Fruit fly (Drosophila melanogaster): ENCODE data around the gene mRpS34.
A peak's percentile ranks its signal among the peaks of the same experiment; 100 is the strongest.

The mRpS34 gene

dm6 chr3L:16368199-16368598 lies 20.3 kb downstream of the mRpS34 start, which contains the start of gene CG4842 (continued):
- TF ChIP-seq Med (GFP tag) (peak; percentile 46), Dref (GFP tag; IDR thresholded peaks at IDR 0.05) (no peak), CG9437 (GFP tag; optimal IDR thresholded peaks at IDR 0.05) (no peak), maf-S (GFP tag; optimal IDR thresholded peaks at IDR 0.05) (no peak), ac (GFP tag; optimal IDR thresholded peaks at IDR 0.05) (no peak), vvl (GFP tag; IDR thresholded peaks at IDR 0.05) (no peak)

- TF ChIP-seq en (GFP tag; optimal IDR thresholded peaks at IDR 0.05), result no peak
- TF ChIP-seq Dip3 (GFP tag; optimal IDR thresholded peaks at IDR 0.05), result no peak
- no peak for TF ChIP-seq Doc3 (GFP tag; IDR thresholded peaks at IDR 0.05; ENCODE audit: partially characterized antibody)
- no peak for TF ChIP-seq eve (GFP tag; optimal IDR thresholded peaks at IDR 0.05)
- TF ChIP-seq PHDP (tag; optimal IDR thresholded peaks at IDR 0.05), result no peak
- no peak for TF ChIP-seq CG18619 (GFP tag; optimal IDR thresholded peaks at IDR 0.05)
- TF ChIP-seq CG10462 (GFP tag; optimal IDR thresholded peaks at IDR 0.05), result no peak
- TF ChIP-seq ato (GFP tag; IDR thresholded peaks at IDR 0.05; ENCODE audit: partially characterized antibody), result no peak
- no peak for TF ChIP-seq CHES-1-like (GFP tag; optimal IDR thresholded peaks at IDR 0.05)
Observed at dm6 chr3L:16369526-16369925, 21.7 kb downstream of the mRpS34 start, which contains the start of gene CG18814. Gene CG18814, plus strand, starts transcription at chr3L:16369826.

dm6 chr3L:16377768-16378764 lies 30.2 kb downstream of the mRpS34 start, which contains the start of gene roq:
Gene roq, minus strand, starts transcription at chr3L:16378566.
- TF ChIP-seq CG30403 (GFP tag; optimal IDR thresholded peaks at IDR 0.05) (no peak), Ada2b (GFP tag; IDR thresholded peaks at IDR 0.05) (no peak), Awh (GFP tag; IDR thresholded peaks at IDR 0.05) (no peak), ro (GFP tag; IDR thresholded peaks at IDR 0.05) (no peak), Med (GFP tag) (peak; percentile 71), schlank (tag; optimal IDR thresholded peaks at IDR 0.05) (no peak), HmgZ (tag; optimal IDR thresholded peaks at IDR 0.05) (peak; percentile 58), CG30020 (tag; optimal IDR thresholded peaks at IDR 0.05) (peak; percentile 3), CG3847 (GFP tag; IDR thresholded peaks at IDR 0.05) (peak; percentile 41; the same call in 1 of the 2 replicates), CG15479 (GFP tag; optimal IDR thresholded peaks at IDR 0.05) (no peak), CG15601 (tag; optimal IDR thresholded peaks at IDR 0.05) (peak; percentile 8), CG10979 (tag; optimal IDR thresholded peaks at IDR 0.05) (no peak), GATAe (GFP tag; conservative IDR thresholded peaks at IDR 0.05) (peak; percentile 14; the same call in 1 of the 2 replicates), sug (tag; optimal IDR thresholded peaks at IDR 0.05) (peak; percentile 93), ham (GFP tag; IDR thresholded peaks at IDR 0.05) (no peak), pita (GFP tag; optimal IDR thresholded peaks at IDR 0.05) (no peak), Deaf1 (tag; optimal IDR thresholded peaks at IDR 0.05) (no peak), jigr1 (GFP tag; IDR thresholded peaks at IDR 0.05) (no peak), Hsf (GFP tag; optimal IDR thresholded peaks at IDR 0.05) (no peak), CG3281 (GFP tag; optimal IDR thresholded peaks at IDR 0.05) (no peak), Myb (GFP tag; optimal IDR thresholded peaks at IDR 0.05) (peak; percentile 78), salm (tag; optimal IDR thresholded peaks at IDR 0.05) (no peak), sisA (GFP tag; IDR thresholded peaks at IDR 0.05) (no peak), inv (GFP tag; IDR thresholded peaks at IDR 0.05; ENCODE audit: partially characterized antibody) (no peak), dysf (GFP tag; IDR thresholded peaks at IDR 0.05) (no peak), Nf-YA (GFP tag; IDR thresholded peaks at IDR 0.05) (no peak), Nf-YB (GFP tag; optimal IDR thresholded peaks at IDR 0.05) (no peak), ftz-f1 (GFP tag; optimal IDR thresholded peaks at IDR 0.05) (no peak), crc (GFP tag; optimal IDR thresholded peaks at IDR 0.05) (no peak), CG10267 (tag; optimal IDR thresholded peaks at IDR 0.05) (peak; percentile 28), CG17568 (GFP tag; optimal IDR thresholded peaks at IDR 0.05) (no peak), trh (GFP tag; optimal IDR thresholded peaks at IDR 0.05) (no peak), CG14014 (GFP tag; IDR thresholded peaks at IDR 0.05) (no peak)
